Fruit fly (Drosophila melanogaster): ENCODE measurements around the gene Aduk.

Gene Aduk

dm6 chr3R:9334592-9335518 lies at the start of gene Aduk, which contains the start of gene pasi2:
Gene Aduk, minus strand, starts transcription at chr3R:9334714.
Gene pasi2, plus strand, starts transcription at chr3R:9335170.
- TF ChIP-seq EcR (GFP tag; optimal IDR thresholded peaks at IDR 0.05): no peak
- no peak for TF ChIP-seq CG12605 (GFP tag; IDR thresholded peaks at IDR 0.05)
- no peak for TF ChIP-seq Pif1A (GFP tag; optimal IDR thresholded peaks at IDR 0.05)
- TF ChIP-seq CG13204 (GFP tag; optimal IDR thresholded peaks at IDR 0.05): no peak
- no peak for TF ChIP-seq fd96Ca (GFP tag; IDR thresholded peaks at IDR 0.05)
- TF ChIP-seq CG14655 (GFP tag; optimal IDR thresholded peaks at IDR 0.05): no peak
- no peak for TF ChIP-seq CG9948 (tag; optimal IDR thresholded peaks at IDR 0.05)
- no peak for TF ChIP-seq CG8159 (tag; optimal IDR thresholded peaks at IDR 0.05)
- no peak for TF ChIP-seq Ets98B (GFP tag; IDR thresholded peaks at IDR 0.05)
- no peak for TF ChIP-seq CG32121 (GFP tag; IDR thresholded peaks at IDR 0.05)
- no peak for TF ChIP-seq gl (tag; optimal IDR thresholded peaks at IDR 0.05)
- no peak for TF ChIP-seq CG34367 (tag; optimal IDR thresholded peaks at IDR 0.05)
- no peak for TF ChIP-seq CG4496 (GFP tag; IDR thresholded peaks at IDR 0.05)
- TF ChIP-seq rn (GFP tag; IDR thresholded peaks at IDR 0.05): no peak
- TF ChIP-seq CG8301 (tag; optimal IDR thresholded peaks at IDR 0.05): no peak
- no peak for TF ChIP-seq CG17806 (tag; optimal IDR thresholded peaks at IDR 0.05)
- no peak for TF ChIP-seq Snoo (tag; optimal IDR thresholded peaks at IDR 0.05)
- TF ChIP-seq Pif1B (GFP tag; optimal IDR thresholded peaks at IDR 0.05): no peak
- no peak for TF ChIP-seq CG10348 (GFP tag; IDR thresholded peaks at IDR 0.05)
- no peak for TF ChIP-seq CG15710 (tag; optimal IDR thresholded peaks at IDR 0.05)

dm6 chr3R:9380970-9381369 lies 46.5 kb upstream of the Aduk start:
- TF ChIP-seq CG8159 (tag; optimal IDR thresholded peaks at IDR 0.05) (peak; percentile 34), CG10348 (GFP tag; IDR thresholded peaks at IDR 0.05) (no peak), CG13204 (GFP tag; optimal IDR thresholded peaks at IDR 0.05) (peak; percentile 62), EcR (GFP tag; optimal IDR thresholded peaks at IDR 0.05) (peak; percentile 43), CG8301 (tag; optimal IDR thresholded peaks at IDR 0.05) (no peak), rn (GFP tag; IDR thresholded peaks at IDR 0.05) (no peak), gl (tag; optimal IDR thresholded peaks at IDR 0.05) (peak; percentile 44), CG14655 (GFP tag; optimal IDR thresholded peaks at IDR 0.05) (no peak), fd96Ca (GFP tag; IDR thresholded peaks at IDR 0.05) (0 out of 3 replicates have a peak, but pooled peaks have one; percentile 31), Pif1B (GFP tag; optimal IDR thresholded peaks at IDR 0.05) (peak; percentile 8), CG12605 (GFP tag; IDR thresholded peaks at IDR 0.05) (peak; percentile 27; the same call in 1 of the 2 replicates), CG4496 (GFP tag; IDR thresholded peaks at IDR 0.05) (peak; percentile 63; the same call in 2 of the 3 replicates), CG15710 (tag; optimal IDR thresholded peaks at IDR 0.05) (peak; percentile 35), CG32121 (GFP tag; IDR thresholded peaks at IDR 0.05) (no peak), CG34367 (tag; optimal IDR thresholded peaks at IDR 0.05) (peak; percentile 4)

dm6 chr3R:9378644-9379411 lies 44.3 kb upstream of the Aduk start:
- TF ChIP-seq gl (tag; optimal IDR thresholded peaks at IDR 0.05) (peak; percentile 46), CG34367 (tag; optimal IDR thresholded peaks at IDR 0.05) (peak; percentile 79), CG8159 (tag; optimal IDR thresholded peaks at IDR 0.05) (peak; percentile 96), CG14655 (GFP tag; optimal IDR thresholded peaks at IDR 0.05) (peak; percentile 77), D1 (tag; optimal IDR thresholded peaks at IDR 0.05) (peak; percentile 78), CG32121 (GFP tag; IDR thresholded peaks at IDR 0.05) (peak; percentile 54; the same call in 1 of the 2 replicates), CG17806 (tag; optimal IDR thresholded peaks at IDR 0.05) (peak; percentile 86), EcR (GFP tag; optimal IDR thresholded peaks at IDR 0.05) (peak; percentile 74), CG8301 (tag; optimal IDR thresholded peaks at IDR 0.05) (peak; percentile 81), CG9948 (tag; optimal IDR thresholded peaks at IDR 0.05) (peak; percentile 89), Pif1A (GFP tag; optimal IDR thresholded peaks at IDR 0.05) (peak; percentile 88), rn (GFP tag; IDR thresholded peaks at IDR 0.05) (peak; percentile 37), CG12605 (GFP tag; IDR thresholded peaks at IDR 0.05) (no peak), Ets98B (GFP tag; IDR thresholded peaks at IDR 0.05) (no peak), fd96Ca (GFP tag; IDR thresholded peaks at IDR 0.05) (peak; percentile 59; the same call in 1 of the 3 replicates), CG15710 (tag; optimal IDR thresholded peaks at IDR 0.05) (peak; percentile 86), CG4496 (GFP tag; IDR thresholded peaks at IDR 0.05) (peak; percentile 54; the same call in 2 of the 3 replicates), Pif1B (GFP tag; optimal IDR thresholded peaks at IDR 0.05) (peak; percentile 88), CG13204 (GFP tag; optimal IDR thresholded peaks at IDR 0.05) (peak; percentile 56), Snoo (tag; optimal IDR thresholded peaks at IDR 0.05) (peak; percentile 86), CG10348 (GFP tag; IDR thresholded peaks at IDR 0.05) (no peak)

- no peak for TF ChIP-seq gl (tag; optimal IDR thresholded peaks at IDR 0.05)
- no peak for TF ChIP-seq CG32121 (GFP tag; IDR thresholded peaks at IDR 0.05)
- no peak for TF ChIP-seq Pif1A (GFP tag; optimal IDR thresholded peaks at IDR 0.05)
- TF ChIP-seq D1 (tag; optimal IDR thresholded peaks at IDR 0.05): no peak
- TF ChIP-seq CG4496 (GFP tag; IDR thresholded peaks at IDR 0.05): no peak
- TF ChIP-seq Snoo (tag; optimal IDR thresholded peaks at IDR 0.05): no peak
- TF ChIP-seq CG9948 (tag; optimal IDR thresholded peaks at IDR 0.05): no peak
- TF ChIP-seq rn (GFP tag; IDR thresholded peaks at IDR 0.05): no peak
- TF ChIP-seq CG13204 (GFP tag; optimal IDR thresholded peaks at IDR 0.05): no peak
Measured at dm6 chr3R:9376789-9377188, 42.3 kb upstream of the Aduk start.

- TF ChIP-seq Ets98B (GFP tag; IDR thresholded peaks at IDR 0.05): peak; percentile 63; the same call in 1 of the 2 replicates
- peak; percentile 24 for TF ChIP-seq Pif1A (GFP tag; optimal IDR thresholded peaks at IDR 0.05)
- TF ChIP-seq CG10348 (GFP tag; IDR thresholded peaks at IDR 0.05): no peak
- TF ChIP-seq rn (GFP tag; IDR thresholded peaks at IDR 0.05): no peak
- peak; percentile 33 for TF ChIP-seq CG8301 (tag; optimal IDR thresholded peaks at IDR 0.05)
- peak; percentile 65; the same call in 1 of the 2 replicates for TF ChIP-seq CG32121 (GFP tag; IDR thresholded peaks at IDR 0.05)
- no peak for TF ChIP-seq Snoo (tag; optimal IDR thresholded peaks at IDR 0.05)
Measured at dm6 chr3R:9370413-9370812, 35.9 kb upstream of the Aduk start.

Measured in whole organism, pupa.